Fruit fly (Drosophila melanogaster): ENCODE data around the gene CG7362.

Gene CG7362

DNA sequence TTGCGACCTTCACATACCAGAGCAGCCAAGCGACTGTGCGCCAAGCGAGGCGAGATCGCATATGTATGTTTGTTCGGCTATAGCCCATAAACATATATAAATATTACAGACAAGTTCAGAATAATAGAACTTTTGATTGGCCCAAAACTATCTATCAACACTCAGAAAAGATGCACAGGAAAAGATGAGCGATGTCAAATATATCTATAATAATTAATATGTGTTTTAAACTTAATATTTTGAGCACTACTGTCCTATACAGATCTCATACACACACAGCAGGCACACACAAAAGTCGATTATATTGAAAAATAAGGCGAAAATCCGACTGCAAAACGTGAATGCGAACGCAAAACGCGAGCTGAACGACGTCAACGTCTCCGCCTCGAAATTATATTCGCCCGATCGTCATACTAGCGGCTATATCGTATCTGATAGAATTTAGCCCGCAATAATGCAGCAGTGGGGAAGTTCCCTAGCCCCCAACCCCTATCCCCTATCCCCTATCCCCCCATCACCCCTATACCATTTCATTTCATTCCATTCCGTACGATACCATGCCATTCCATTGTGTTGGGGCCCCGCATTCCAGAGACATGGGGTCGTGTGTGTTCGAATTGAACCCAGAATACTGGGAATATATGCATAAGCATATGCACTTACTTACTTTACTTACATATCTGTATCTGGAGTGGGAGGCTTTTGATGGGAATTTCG, 42.7 kb downstream of the CG7362 start:
- no peak for TF ChIP-seq psq (optimal IDR thresholded peaks at IDR 0.05)
- TF ChIP-seq Sin3A (optimal IDR thresholded peaks at IDR 0.05) = no peak
- no peak for TF ChIP-seq insv (optimal IDR thresholded peaks at IDR 0.05)
- no peak for TF ChIP-seq Myc (optimal IDR thresholded peaks at IDR 0.05)

DNA sequence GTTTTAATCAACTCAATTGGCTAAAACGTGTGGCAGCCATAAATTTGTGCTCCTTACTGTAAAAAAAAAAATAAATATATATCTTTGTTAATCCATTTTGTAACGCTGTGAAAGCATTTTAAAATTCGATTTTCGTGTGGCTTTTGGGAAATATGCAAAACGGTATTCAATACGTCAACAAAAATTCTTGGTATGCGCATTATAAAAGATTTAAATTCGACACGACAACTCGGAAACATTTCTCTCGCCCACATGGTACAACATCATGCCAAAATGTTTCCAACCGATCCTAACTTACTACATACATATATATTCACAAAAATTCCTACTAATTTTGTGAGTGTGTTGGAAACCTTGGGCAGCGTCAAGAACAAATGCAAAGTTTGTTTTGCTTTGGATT, 43.6 kb downstream of the CG7362 start:
- no peak for TF ChIP-seq Sin3A (optimal IDR thresholded peaks at IDR 0.05)
- TF ChIP-seq Myc (optimal IDR thresholded peaks at IDR 0.05) = no peak
- no peak for TF ChIP-seq insv (optimal IDR thresholded peaks at IDR 0.05)
- TF ChIP-seq psq (optimal IDR thresholded peaks at IDR 0.05) = no peak
- no peak for TF ChIP-seq h (optimal IDR thresholded peaks at IDR 0.05)
- TF ChIP-seq ttk (optimal IDR thresholded peaks at IDR 0.05) = no peak

DNA sequence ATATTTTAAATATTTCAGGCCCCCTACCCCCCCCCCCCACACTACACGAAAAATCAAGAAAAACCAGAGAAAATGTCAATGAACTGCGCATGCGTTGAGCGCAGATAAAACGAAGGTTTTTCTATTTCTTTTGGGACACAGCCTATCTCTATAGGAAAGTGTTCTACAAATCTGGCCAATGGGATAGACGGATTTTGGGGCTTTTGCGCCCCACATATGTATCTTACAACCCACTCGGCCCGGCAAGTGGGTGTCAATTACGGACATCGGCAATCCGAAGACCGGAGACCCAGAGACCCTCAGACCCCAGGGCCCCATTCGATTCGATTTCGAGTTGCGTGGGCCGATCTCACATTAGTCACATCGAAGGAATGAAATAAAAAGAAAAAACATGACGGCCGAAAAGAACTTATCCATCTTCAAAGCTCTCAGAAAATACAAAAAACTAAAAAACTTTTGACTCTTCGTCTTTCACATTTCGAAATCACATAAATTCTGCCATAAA, 44.7 kb downstream of the CG7362 start:
- TF ChIP-seq ttk (optimal IDR thresholded peaks at IDR 0.05) (no peak), psq (optimal IDR thresholded peaks at IDR 0.05) (no peak), Sin3A (optimal IDR thresholded peaks at IDR 0.05) (no peak), Myc (optimal IDR thresholded peaks at IDR 0.05) (no peak), h (optimal IDR thresholded peaks at IDR 0.05) (no peak), insv (optimal IDR thresholded peaks at IDR 0.05) (no peak)

DNA sequence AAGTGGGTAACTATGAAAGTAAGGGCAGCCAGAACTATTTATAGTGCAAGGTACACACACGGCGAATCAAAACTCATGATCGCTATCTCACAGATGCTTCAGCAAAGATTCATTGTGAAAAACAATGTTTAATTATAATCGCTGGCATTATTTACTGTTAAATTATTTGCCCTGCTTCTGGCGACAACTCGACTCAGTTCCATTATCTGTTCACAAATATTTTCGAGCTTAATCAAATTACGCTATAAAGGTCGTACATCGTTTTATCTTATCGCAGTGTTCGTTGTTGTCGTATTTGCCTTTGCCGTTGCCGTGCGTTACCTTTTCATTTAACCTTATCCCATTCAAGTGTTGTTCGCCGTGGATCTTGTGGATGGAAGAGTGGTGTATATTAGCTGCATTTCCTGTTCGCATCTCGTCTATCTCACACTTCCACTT, 45.3 kb downstream of the CG7362 start:
- TF ChIP-seq Myc (optimal IDR thresholded peaks at IDR 0.05) (no peak), Sin3A (optimal IDR thresholded peaks at IDR 0.05) (no peak), insv (optimal IDR thresholded peaks at IDR 0.05) (no peak), ttk (optimal IDR thresholded peaks at IDR 0.05) (no peak), h (optimal IDR thresholded peaks at IDR 0.05) (no peak), psq (optimal IDR thresholded peaks at IDR 0.05) (no peak)

DNA sequence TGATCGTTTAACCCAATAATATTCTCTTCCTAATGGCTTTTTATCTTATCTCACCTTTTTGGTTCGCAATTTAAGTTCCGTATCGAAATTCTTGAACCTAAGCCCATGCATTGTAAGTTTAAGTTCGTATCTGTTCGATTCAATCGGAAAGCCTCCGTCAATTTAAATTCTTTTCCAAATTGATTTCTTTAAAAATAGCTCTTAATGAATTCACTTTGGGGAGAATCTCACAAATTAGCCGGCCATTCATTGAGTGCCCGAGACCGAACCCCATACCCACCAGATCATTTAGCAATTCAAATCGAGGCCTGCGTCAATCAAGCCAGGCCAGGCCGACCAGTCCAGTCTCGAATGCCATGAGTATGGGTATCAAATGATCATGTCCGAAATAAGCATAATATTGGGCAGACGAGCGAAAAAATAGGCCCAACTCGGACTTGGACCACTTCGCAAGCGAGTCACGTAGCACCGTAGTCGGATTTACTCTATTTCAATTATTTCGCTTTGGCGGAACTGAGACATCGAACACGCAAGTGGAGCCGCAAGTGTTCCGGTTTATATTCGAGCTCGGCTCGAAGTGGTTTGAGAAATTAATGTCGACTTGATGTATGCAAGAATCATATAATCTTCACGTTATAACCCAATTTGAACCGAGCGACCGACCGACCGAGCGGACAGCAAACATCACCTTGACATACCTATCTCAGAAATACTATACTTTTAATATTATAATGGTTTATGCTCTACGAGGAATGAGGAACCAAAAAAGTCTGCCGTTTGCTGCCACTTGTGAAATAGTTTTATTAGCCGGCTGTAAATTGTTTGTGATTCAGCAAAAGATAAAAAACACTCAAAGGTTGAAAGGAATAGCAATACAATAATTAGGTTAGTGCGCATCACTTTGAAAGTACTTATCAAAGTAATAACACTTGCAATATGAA, 46.3 kb downstream of the CG7362 start:
- no peak for TF ChIP-seq Sin3A (optimal IDR thresholded peaks at IDR 0.05)
- TF ChIP-seq ttk (optimal IDR thresholded peaks at IDR 0.05) = no peak
- no peak for TF ChIP-seq psq (optimal IDR thresholded peaks at IDR 0.05)
- no peak for TF ChIP-seq insv (optimal IDR thresholded peaks at IDR 0.05)
- TF ChIP-seq Myc (optimal IDR thresholded peaks at IDR 0.05) = no peak
- no peak for TF ChIP-seq h (optimal IDR thresholded peaks at IDR 0.05)

DNA sequence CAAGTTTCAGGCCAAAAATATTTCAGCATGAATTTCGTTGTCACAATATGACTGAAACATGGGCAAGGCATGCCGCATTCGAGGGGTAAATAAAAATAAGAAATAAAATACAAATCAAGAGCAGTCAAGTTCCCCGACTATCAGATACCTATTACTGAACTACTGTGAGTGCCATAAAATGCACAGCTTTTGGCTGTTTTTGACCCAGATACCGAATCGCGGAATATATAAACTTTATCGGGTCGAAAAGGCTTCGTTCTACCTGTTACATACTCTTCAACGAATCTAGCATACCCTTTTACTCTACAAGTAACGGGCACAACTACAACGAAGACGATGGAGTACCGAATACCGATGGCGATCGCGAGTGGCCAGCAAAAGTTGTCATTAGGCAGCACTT, 47.4 kb downstream of the CG7362 start:
- TF ChIP-seq ttk (optimal IDR thresholded peaks at IDR 0.05) (no peak), insv (optimal IDR thresholded peaks at IDR 0.05) (no peak), psq (optimal IDR thresholded peaks at IDR 0.05) (no peak), Myc (optimal IDR thresholded peaks at IDR 0.05) (no peak), h (optimal IDR thresholded peaks at IDR 0.05) (no peak), Sin3A (optimal IDR thresholded peaks at IDR 0.05) (no peak)

DNA sequence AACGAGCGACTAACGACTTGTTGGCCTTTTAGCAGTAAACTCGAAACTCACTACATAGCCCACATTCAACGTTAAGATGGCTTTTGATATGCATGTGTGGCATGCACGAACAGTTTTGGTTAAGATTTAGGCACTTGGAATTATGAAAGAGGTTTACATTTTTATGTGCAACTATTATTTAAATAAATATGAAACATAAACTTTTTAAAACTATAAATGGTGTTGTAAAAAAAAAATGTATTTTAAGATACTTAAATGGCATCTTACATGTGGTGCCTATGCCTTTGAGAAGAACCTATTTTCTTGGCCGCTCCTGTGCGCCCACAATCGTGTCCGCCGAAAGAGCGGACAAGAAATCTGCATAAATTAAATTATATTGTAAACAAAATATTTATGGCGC, 47.9 kb downstream of the CG7362 start:
- no peak for TF ChIP-seq insv (optimal IDR thresholded peaks at IDR 0.05)
- no peak for TF ChIP-seq Sin3A (optimal IDR thresholded peaks at IDR 0.05)
- no peak for TF ChIP-seq h (optimal IDR thresholded peaks at IDR 0.05)
- TF ChIP-seq Myc (optimal IDR thresholded peaks at IDR 0.05) = no peak
- no peak for TF ChIP-seq psq (optimal IDR thresholded peaks at IDR 0.05)
- no peak for TF ChIP-seq ttk (optimal IDR thresholded peaks at IDR 0.05)

DNA sequence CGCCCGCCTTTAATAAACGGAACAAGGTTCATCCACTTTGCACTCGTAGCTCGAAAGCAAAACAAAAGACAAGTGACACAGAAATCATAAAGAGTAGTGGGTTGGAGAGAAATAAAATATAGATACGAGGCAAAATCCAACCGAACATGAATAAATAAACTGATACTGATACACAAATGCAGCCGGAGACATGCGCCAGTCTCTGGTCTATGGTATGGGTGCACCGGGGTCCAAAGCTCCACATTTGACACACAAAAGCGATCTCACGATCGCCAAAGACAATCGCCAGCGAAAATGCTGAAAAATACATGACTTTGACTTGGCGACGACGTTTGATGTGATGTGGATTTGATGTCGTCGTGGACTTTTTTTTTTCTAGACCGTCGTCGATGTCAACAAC, 49.0 kb downstream of the CG7362 start:
- TF ChIP-seq Sin3A (optimal IDR thresholded peaks at IDR 0.05) = no peak
- no peak for TF ChIP-seq psq (optimal IDR thresholded peaks at IDR 0.05)
- TF ChIP-seq ttk (optimal IDR thresholded peaks at IDR 0.05) = no peak
- TF ChIP-seq Myc (optimal IDR thresholded peaks at IDR 0.05) = no peak
- no peak for TF ChIP-seq insv (optimal IDR thresholded peaks at IDR 0.05)
- TF ChIP-seq h (optimal IDR thresholded peaks at IDR 0.05) = no peak

DNA sequence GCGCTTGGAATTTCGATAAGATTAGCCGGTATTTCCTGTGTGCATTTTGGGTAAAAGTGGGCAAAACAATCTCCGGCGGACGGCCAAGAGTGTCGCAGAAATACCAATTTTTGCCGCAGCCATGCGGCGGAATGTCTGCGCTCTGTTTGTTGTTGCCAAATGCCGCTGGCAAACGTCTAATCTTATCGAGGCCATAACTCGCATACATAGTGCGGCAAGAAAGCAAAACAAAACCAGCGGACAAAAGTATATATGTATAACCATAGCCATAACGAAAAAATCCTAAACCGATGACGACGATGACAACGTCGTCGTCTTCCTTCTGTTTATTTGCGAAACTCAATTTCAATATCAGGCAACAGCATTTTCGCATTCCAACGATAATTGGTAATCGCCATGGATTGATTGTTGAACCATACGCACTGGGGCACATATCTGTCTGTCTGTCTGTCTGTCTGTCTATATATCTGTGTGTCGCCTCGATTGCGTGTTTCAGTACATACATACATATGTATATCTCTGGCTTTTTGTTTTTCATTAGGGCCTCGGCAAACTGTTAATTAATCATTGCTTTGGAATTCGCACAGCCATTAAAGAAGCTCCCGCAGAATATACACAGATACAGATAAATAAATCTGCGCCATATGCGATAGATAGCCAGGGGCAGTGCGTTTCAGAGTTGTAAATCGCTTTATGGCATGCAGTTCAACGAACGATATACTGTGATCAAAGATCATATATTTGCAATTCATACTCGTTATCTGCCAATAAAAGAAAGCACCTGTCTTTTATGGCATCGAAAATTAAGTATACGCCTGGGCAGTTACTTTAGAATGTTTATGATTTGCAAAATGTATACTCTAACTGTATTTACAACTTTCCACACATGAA, 50.7 kb downstream of the CG7362 start:
- TF ChIP-seq insv (optimal IDR thresholded peaks at IDR 0.05) = no peak
